Worm (Caenorhabditis elegans) whole organism, mixed stage, embryonic: ENCODE results near the gene EGAP4.1.

Experiments
- M03D4.4 ChIP-seq: sonication (generic microtip); optimal IDR thresholded peaks from 2 replicates; lab custom pipeline; 2017; ENCODE audit warnings: mild to moderate bottlenecking, missing genetic modification characterization, missing compliant biosample characterization
- bed-3 ChIP-seq: fragments of 200-800 bp; sonication (Bioruptor generic); optimal IDR thresholded peaks from 3 replicates; lab custom pipeline; 2018; ENCODE audit warnings: mild to moderate bottlenecking, missing genetic modification characterization, moderate library complexity, missing compliant biosample characterization
- blmp-1 ChIP-seq: fragments of 150-350 bp; optimal IDR thresholded peaks from 2 replicates; lab custom pipeline; 2014; ENCODE audit warnings: missing biosample characterization, missing genetic modification characterization
- ceh-39 ChIP-seq: fragments of 150-350 bp; optimal IDR thresholded peaks from 2 replicates; lab custom pipeline; 2014; ENCODE audit warnings: missing biosample characterization, missing genetic modification characterization
- ceh-43 ChIP-seq: fragments of 200-800 bp; sonication (Bioruptor generic); optimal IDR thresholded peaks from 2 replicates; lab custom pipeline; 2018; ENCODE audit warnings: mild to moderate bottlenecking, missing genetic modification characterization, moderate library complexity, missing compliant biosample characterization
- ceh-83 ChIP-seq: fragments of 200-800 bp; sonication (Bioruptor generic); optimal IDR thresholded peaks from 2 replicates; lab custom pipeline; 2018; ENCODE audit warnings: mild to moderate bottlenecking, missing genetic modification characterization, missing compliant biosample characterization
- ces-1 ChIP-seq: fragments of 150-350 bp; optimal IDR thresholded peaks from 2 replicates; lab custom pipeline; 2014; ENCODE audit warnings: missing biosample characterization, missing genetic modification reagents, missing genetic modification characterization
- cnd-1 ChIP-seq: fragments of 200-800 bp; sonication (Bioruptor generic); optimal IDR thresholded peaks from 2 replicates; lab custom pipeline; 2018; ENCODE audit warnings: mild to moderate bottlenecking, missing genetic modification characterization, missing compliant biosample characterization
- drap-1 ChIP-seq: fragments of 200-800 bp; sonication (Bioruptor generic); optimal IDR thresholded peaks from 3 replicates; lab custom pipeline; 2018; ENCODE audit warnings: mild to moderate bottlenecking, missing genetic modification characterization, missing compliant biosample characterization
- elt-1 ChIP-seq: sonication (generic microtip); optimal IDR thresholded peaks from 2 replicates; lab custom pipeline; 2017; ENCODE audit warnings: missing genetic modification characterization, mild to moderate bottlenecking, missing compliant biosample characterization, antibody characterized with exemption, moderate library complexity, borderline replicate concordance; ENCODE audit not compliant: insufficient read depth
- elt-3 ChIP-seq: fragments of 150-350 bp; optimal IDR thresholded peaks from 2 replicates; lab custom pipeline; 2014; ENCODE audit warnings: missing biosample characterization, missing genetic modification characterization
- flh-1 ChIP-seq: fragments of 200-800 bp; sonication (Bioruptor generic); optimal IDR thresholded peaks from 2 replicates; lab custom pipeline; 2018; ENCODE audit warnings: mild to moderate bottlenecking, missing genetic modification characterization, moderate library complexity, missing compliant biosample characterization
- lin-13 ChIP-seq: fragments of 150-350 bp; optimal IDR thresholded peaks from 2 replicates; lab custom pipeline; 2014; ENCODE audit warnings: missing biosample characterization, missing genetic modification characterization
- lin-32 ChIP-seq: fragments of 200-800 bp; sonication (Bioruptor generic); optimal IDR thresholded peaks from 2 replicates; lab custom pipeline; 2018; ENCODE audit warnings: mild to moderate bottlenecking, missing genetic modification characterization, missing compliant biosample characterization
- mab-5 ChIP-seq: fragments of 150-350 bp; optimal IDR thresholded peaks from 2 replicates; lab custom pipeline; 2014; ENCODE audit warnings: missing biosample characterization, missing genetic modification characterization
- mep-1 ChIP-seq: fragments of 150-350 bp; optimal IDR thresholded peaks from 2 replicates; lab custom pipeline; 2017; ENCODE audit warnings: missing biosample characterization, missing genetic modification reagents, missing genetic modification characterization, inconsistent platforms
- mls-2 ChIP-seq: sonication (generic microtip); optimal IDR thresholded peaks from 2 replicates; lab custom pipeline; 2016; ENCODE audit warnings: mild to moderate bottlenecking, missing genetic modification characterization, moderate library complexity, missing compliant biosample characterization
- nhr-12 ChIP-seq: fragments of 150-350 bp; optimal IDR thresholded peaks from 2 replicates; lab custom pipeline; 2014; ENCODE audit warnings: missing biosample characterization, missing genetic modification characterization
- nhr-2 ChIP-seq: fragments of 150-350 bp; optimal IDR thresholded peaks from 2 replicates; lab custom pipeline; 2014; ENCODE audit warnings: missing biosample characterization, missing genetic modification characterization
- nhr-237 ChIP-seq: fragments of 150-350 bp; optimal IDR thresholded peaks from 2 replicates; lab custom pipeline; 2014; ENCODE audit warnings: missing biosample characterization, missing genetic modification characterization
- nhr-28 ChIP-seq: fragments of 150-350 bp; optimal IDR thresholded peaks from 2 replicates; lab custom pipeline; 2014; ENCODE audit warnings: missing biosample characterization, missing genetic modification characterization
- nhr-76 ChIP-seq: sonication (generic microtip); optimal IDR thresholded peaks from 2 replicates; lab custom pipeline; 2017; ENCODE audit warnings: missing biosample characterization, missing genetic modification characterization
- pha-4 ChIP-seq: fragments of 150-350 bp; optimal IDR thresholded peaks from 2 replicates; lab custom pipeline; 2018; ENCODE audit warnings: missing biosample characterization, missing genetic modification reagents, missing genetic modification characterization
- sem-2 ChIP-seq: fragments of 200-800 bp; sonication (Bioruptor generic); optimal IDR thresholded peaks from 2 replicates; lab custom pipeline; 2018; ENCODE audit warnings: mild to moderate bottlenecking, missing genetic modification characterization, missing compliant biosample characterization
- snpc-4 ChIP-seq: fragments of 150-350 bp; optimal IDR thresholded peaks from 2 replicates; lab custom pipeline; 2014; ENCODE audit warnings: missing biosample characterization, missing genetic modification characterization
- sptf-1 ChIP-seq: sonication (generic microtip); optimal IDR thresholded peaks from 2 replicates; lab custom pipeline; 2017; ENCODE audit warnings: mild to moderate bottlenecking, missing genetic modification characterization, moderate library complexity, missing compliant biosample characterization
- tbx-8 ChIP-seq: fragments of 200-800 bp; sonication (Bioruptor generic); optimal IDR thresholded peaks from 2 replicates; lab custom pipeline; 2018; ENCODE audit warnings: mild to moderate bottlenecking, missing genetic modification characterization, moderate library complexity, missing compliant biosample characterization
- unc-39 ChIP-seq: fragments of 150-350 bp; optimal IDR thresholded peaks from 2 replicates; lab custom pipeline; 2014; ENCODE audit warnings: missing biosample characterization, missing genetic modification characterization
- unc-62 ChIP-seq: fragments of 150-350 bp; optimal IDR thresholded peaks from 2 replicates; lab custom pipeline; 2014; ENCODE audit warnings: missing biosample characterization, missing genetic modification reagents, missing genetic modification characterization
- zip-8 ChIP-seq: fragments of 150-350 bp; optimal IDR thresholded peaks from 2 replicates; lab custom pipeline; 2014; ENCODE audit warnings: missing biosample characterization, missing genetic modification characterization
- ztf-11 ChIP-seq: fragments of 150-350 bp; optimal IDR thresholded peaks from 2 replicates; lab custom pipeline; 2014; ENCODE audit warnings: missing biosample characterization, missing genetic modification characterization

The EGAP4.1 gene

DNA sequence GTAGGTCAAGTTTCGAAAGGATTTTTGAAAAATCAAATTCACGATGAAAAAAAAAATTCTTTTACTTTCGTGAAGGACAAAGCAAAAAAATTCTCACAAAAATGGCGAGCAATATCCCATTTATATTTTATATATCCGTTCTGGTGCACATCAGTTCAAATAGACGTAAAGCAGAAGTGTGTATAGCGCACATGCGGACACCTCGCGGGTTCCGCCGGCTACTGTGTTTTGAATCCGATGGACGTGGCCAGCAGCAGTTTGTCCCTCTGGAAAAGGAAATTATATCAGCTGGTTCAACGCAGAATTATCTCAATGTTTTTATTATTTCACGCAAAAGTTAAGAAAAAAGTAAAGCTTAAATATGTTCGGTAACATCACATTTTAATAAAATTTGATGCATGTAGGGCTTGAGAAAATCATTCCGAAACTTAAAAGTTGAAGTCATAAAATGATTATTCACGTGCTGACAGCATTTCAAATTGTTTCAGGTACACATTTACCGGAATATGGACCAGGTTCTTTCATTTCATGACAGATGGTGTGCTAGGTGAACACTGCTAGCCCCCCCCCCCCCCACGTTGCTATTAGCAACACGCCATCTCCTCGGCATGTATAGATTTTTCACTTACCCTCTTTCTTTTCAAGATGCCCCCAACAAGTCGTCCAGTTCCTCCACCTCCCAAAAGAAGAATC lies 23.4 kb downstream of the EGAP4.1 start, which contains the start of gene jbts-14:
TSS of gene jbts-14 (plus strand) at position 643 of the 693 bp plus-strand sequence.
- no peak for TF ChIP-seq nhr-237 (tag; lab: Kevin White, UChicago)
- TF ChIP-seq sem-2 = no peak
- no peak for TF ChIP-seq snpc-4
- TF ChIP-seq ces-1 (GFP tag; lab: Kevin White, UChicago) = no peak
- TF ChIP-seq nhr-12 (tag; lab: Kevin White, UChicago) = no peak
- TF ChIP-seq nhr-28 = no peak
- no peak for TF ChIP-seq ceh-39
- TF ChIP-seq, all 35 proteins: peak for 0

DNA sequence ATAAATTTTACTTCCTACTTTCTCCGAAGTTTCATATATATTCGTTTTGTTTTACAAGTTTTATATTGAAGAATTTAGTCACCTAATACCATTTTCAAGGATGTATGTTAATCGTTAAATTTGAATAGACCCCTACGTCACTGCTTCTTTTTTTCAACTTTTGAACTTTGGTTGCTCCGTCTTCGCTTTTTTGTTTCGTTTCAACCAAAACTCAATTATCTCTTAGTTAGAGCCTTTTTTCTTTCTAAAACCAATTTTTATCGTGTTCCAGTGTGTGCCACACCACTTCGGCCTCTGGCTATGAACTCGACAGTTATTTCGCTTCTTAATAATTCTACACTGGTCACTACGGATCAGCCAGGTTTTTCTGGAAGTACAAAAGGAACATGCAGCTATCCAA lies 29.7 kb downstream of the EGAP4.1 start, which contains the start of gene frpr-8:
TSS of gene frpr-8 (plus strand) at position 301 of the 400 bp plus-strand sequence.
- TF ChIP-seq ceh-43 (GFP tag; lab: Kevin White, UChicago) (no peak), tbx-8 (GFP tag; lab: Kevin White, UChicago) (no peak), mls-2 (tag; lab: Kevin White, UChicago) (no peak), M03D4.4 (tag; lab: Kevin White, UChicago) (no peak), nhr-2 (tag; lab: Kevin White, UChicago) (no peak), drap-1 (GFP tag; lab: Kevin White, UChicago) (no peak), ces-1 (GFP tag; lab: Kevin White, UChicago) (no peak), sptf-1 (tag; lab: Kevin White, UChicago) (no peak), mab-5 (no peak), blmp-1 (tag; lab: Kevin White, UChicago) (no peak), sem-2 (no peak), unc-62 (GFP tag; lab: Kevin White, UChicago) (no peak), ceh-83 (no peak)

DNA sequence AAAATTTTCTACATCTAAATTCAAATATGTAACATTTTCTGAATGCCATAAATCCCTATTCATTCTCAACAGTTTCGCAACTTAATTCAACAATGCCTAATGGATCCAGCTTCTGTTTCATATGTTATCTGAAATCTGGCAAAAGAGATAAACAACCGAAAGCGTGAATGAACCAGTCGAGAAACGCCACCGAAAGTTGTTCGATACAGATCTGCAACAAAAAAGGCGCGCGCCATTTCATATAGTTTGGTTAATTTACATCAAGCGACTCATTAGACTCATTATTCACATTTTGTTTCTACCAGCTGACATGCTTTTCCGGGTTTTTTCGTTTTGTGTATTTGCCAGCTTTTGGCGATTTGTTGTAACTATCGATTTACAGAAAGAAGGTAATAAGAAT lies 45.6 kb downstream of the EGAP4.1 start, which contains the start of gene K09E2.1:
TSS of gene K09E2.1 (plus strand) at position 301 of the 400 bp plus-strand sequence.
- TF ChIP-seq elt-1 = no peak

DNA sequence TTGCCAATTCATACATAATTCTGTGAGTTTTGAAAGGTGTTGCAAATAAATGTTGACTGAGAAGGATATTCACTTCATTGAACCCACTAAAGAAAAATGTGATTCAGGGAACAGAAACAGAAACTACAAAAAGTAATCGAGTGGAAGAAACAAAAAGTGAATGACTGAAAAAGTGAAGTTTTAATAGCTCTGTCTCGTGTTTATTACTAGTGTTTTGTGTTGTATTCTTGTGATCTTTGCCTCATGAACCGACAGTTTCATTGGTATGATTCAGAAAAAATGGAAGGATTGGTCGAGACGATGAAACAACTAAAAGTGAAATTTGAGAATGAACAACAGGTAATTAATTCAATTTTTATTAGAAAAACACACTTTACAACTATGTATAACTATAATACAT lies 49.3 kb downstream of the EGAP4.1 start:
- TF ChIP-seq mep-1 (tag; lab: Kevin White, UChicago) = no peak
- TF ChIP-seq bed-3 = no peak
- no peak for TF ChIP-seq mls-2 (tag; lab: Kevin White, UChicago)
- no peak for TF ChIP-seq elt-3 (tag; lab: Kevin White, UChicago)
- no peak for TF ChIP-seq nhr-76 (tag; lab: Kevin White, UChicago)
- no peak for TF ChIP-seq snpc-4
- no peak for TF ChIP-seq zip-8
- TF ChIP-seq lin-13 (tag; lab: Kevin White, UChicago) = no peak
- no peak for TF ChIP-seq tbx-8 (GFP tag; lab: Kevin White, UChicago)
- TF ChIP-seq pha-4 (tag; lab: Kevin White, UChicago) = no peak
- no peak for TF ChIP-seq blmp-1 (tag; lab: Kevin White, UChicago)
- no peak for TF ChIP-seq unc-62 (GFP tag; lab: Kevin White, UChicago)

DNA sequence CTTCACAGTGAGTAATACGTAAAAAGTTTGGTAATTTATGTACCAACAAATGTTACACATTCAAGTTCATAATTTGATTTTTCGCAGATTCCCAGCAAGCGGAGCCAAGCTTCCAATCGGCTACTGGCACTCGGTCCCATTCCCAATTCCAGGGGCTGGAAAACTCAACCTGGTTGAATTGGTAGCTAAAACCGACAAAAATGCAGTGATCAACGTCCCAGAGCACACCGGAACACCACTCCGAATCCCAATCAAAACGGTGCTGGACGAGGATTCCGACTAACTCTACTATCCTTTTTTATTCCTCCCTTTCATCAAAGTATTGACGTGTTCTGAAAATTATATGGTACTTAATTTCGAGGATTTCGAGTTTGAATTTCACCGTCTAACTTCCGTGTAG lies 49.9 kb downstream of the EGAP4.1 start:
- TF ChIP-seq tbx-8 (GFP tag; lab: Kevin White, UChicago) (no peak), nhr-12 (tag; lab: Kevin White, UChicago) (no peak), nhr-2 (tag; lab: Kevin White, UChicago) (no peak), mls-2 (tag; lab: Kevin White, UChicago) (no peak), blmp-1 (tag; lab: Kevin White, UChicago) (no peak), flh-1 (GFP tag; lab: Kevin White, UChicago) (no peak), drap-1 (GFP tag; lab: Kevin White, UChicago) (no peak), lin-32 (no peak), elt-1 (no peak), cnd-1 (tag; lab: Kevin White, UChicago) (no peak), ces-1 (GFP tag; lab: Kevin White, UChicago) (no peak), ztf-11 (no peak), unc-39 (no peak), ceh-43 (GFP tag; lab: Kevin White, UChicago) (no peak), nhr-28 (no peak), mep-1 (tag; lab: Kevin White, UChicago) (no peak), mab-5 (no peak), ceh-83 (no peak), snpc-4 (no peak)
